Worm (Caenorhabditis elegans) whole organism, dauer: ENCODE results near the gene T02H6.9.

ENCODE experiments used
- unc-62 ChIP-seq: sonication (generic microtip); optimal IDR thresholded peaks from 2 replicates; lab custom pipeline; 2017; ENCODE audit warnings: missing biosample characterization, missing genetic modification reagents, missing genetic modification characterization

T02H6.9 gene

DNA sequence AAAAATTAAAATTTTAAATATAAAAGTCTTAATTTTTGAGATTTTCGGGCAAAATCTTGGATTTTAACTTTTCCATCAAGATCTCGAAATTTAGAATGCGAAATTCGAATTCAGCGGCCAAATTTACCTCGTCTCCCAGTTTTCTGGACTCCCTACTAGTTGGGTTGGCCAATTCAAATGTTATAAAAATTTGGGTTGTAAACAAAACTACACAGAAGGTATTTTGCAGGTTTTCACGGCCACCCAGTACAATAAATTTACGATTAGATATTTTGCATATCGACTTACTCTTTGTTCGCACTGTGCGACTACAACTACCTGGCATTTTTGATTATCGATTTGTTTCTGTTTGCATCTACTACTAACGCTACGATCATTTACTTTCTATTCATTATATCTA lies 6.1 kb downstream of the T02H6.9 start, which contains the start of gene T02H6.5:
TSS of gene T02H6.5 (plus strand) at position 301 of the 400 bp plus-strand sequence.
- no peak for TF ChIP-seq unc-62 (GFP tag; lab: Kevin White, UChicago)

DNA sequence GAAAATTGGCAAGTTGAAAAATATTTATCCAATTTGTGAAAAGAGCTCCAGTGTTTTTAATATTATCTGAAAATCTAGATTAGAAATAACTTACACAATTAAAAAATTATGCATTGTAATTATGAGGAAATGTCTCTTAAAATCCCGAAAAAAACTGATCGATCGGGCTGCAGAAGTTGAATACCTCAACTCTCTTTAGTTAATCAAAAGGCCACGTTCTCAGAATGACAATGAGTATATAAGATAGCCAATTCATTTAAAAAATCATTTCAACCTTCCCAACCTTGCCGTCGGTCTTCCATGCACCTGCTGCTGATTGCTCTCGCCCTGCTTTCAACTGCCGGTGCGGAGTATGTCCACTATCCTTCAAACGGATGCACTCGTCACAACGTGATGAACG lies 11.1 kb downstream of the T02H6.9 start, which contains the start of gene T02H6.4:
TSS of gene T02H6.4 (plus strand) at position 301 of the 400 bp plus-strand sequence.
- no peak for TF ChIP-seq unc-62 (GFP tag; lab: Kevin White, UChicago)

DNA sequence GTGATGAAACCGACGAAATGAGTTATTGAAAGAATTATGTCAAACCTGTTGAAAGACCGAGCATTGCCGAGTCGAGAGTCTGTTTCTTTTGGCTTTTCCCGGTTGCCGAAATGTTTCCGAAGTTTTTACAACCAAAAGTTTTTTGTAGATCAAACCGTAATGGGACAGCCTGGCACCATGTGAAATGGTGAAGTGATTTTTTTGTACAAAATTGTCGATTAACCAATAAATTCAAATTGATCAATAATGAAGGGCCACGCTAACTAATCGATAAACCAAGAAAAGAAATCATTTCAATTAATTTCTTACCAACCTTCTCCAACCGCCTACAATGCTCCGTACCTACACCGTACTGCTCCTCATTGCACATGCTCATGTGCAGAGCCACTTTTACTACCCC lies 12.9 kb downstream of the T02H6.9 start, which contains the start of gene T02H6.3:
TSS of gene T02H6.3 (plus strand) at position 301 of the 400 bp plus-strand sequence.
- TF ChIP-seq unc-62 (GFP tag; lab: Kevin White, UChicago), result no peak

DNA sequence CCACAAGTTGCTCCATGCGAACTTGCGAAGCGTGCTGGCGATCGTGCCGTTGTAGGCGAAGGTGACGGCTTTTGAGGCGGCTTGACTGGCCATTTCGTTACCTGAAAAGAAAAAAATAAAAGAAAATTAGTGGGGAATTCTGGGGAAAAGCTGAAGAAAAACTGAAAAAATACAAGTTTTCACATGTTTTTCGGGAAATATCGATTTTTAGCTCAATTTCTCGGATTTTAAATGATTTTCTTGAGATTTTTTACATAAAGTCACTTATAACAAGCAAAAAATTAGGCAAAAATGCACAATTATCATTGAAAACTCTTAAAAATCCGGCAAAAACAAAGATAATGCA lies 22.3 kb downstream of the T02H6.9 start, which contains the start of gene T02H6.11:
TSS of gene T02H6.11 (minus strand) at position 101 of the 346 bp plus-strand sequence.
- no peak for TF ChIP-seq unc-62 (GFP tag; lab: Kevin White, UChicago)

DNA sequence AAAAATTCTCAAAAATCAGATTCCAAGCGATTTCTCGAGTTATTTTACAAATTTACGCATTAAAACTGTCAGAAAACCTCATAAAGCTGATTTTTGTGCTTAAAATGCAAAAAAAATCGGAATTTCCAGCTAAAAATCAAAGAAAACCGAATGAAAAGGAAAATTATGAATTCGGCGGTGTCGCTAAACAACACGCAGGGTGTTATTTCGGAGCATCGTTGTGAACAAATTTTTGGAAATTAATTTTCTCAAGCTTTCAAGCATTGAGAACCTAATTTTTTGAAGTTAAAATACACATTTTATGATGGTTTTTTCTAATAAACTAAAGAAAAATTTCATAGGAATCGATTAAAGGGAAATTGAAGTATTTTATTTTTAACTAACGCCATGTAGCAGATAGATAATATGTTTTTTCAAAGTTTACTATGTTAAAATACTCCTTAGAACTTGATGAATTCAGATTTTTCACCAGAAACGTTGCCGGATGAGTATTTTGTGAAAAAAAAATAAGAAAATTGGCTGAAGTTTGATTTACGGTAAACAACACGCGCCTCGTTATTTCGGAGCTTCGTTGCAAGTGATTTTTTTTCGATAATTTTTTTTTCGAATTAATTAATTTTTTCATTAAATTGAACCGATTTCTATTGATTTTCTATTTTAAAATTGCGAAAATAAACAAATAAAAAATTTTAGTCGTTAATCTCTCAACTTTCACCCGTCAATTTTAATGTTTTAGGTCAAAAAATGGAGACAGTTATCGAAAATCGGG lies 22.9 kb downstream of the T02H6.9 start, which contains the start of gene thoc-1:
TSS of gene thoc-1 (plus strand) at position 737 of the 769 bp plus-strand sequence.
- TF ChIP-seq unc-62 (GFP tag; lab: Kevin White, UChicago), result no peak

ce11 chrII:709081-709480 lies 30.4 kb downstream of the T02H6.9 start, which contains the start of gene T02H6.1:
Gene T02H6.1 (plus strand): TSS chrII:709381.
- no peak for TF ChIP-seq unc-62 (GFP tag; lab: Kevin White, UChicago)

DNA sequence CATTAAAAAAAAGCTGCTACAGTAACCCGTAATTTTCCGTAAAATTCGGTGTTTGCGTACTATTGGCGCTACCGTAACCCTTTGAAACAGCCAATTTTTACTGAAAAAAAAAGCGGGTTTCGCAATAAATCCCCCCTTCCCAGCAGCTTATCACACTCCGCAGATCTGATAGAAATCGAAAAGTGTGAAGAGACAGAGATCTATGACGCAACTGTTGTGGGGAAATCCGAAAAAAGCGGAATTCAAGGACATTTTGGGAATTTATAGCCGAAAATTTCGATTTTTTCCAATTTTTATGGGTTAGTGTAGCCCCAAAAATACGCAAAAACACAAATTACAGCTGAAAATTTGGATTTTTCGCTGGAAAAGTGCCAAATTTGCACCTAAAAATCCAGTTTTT lies 43.2 kb downstream of the T02H6.9 start:
- TF ChIP-seq unc-62 (GFP tag; lab: Kevin White, UChicago), result no peak

- TF ChIP-seq unc-62 (GFP tag; lab: Kevin White, UChicago), result no peak
Observed at ce11 chrII:723488-723887, 44.8 kb downstream of the T02H6.9 start, which contains the start of gene rfip-2. Gene rfip-2 (plus strand): TSS chrII:723788.

ce11 chrII:724004-724403 lies 45.3 kb downstream of the T02H6.9 start:
- no peak for TF ChIP-seq unc-62 (GFP tag; lab: Kevin White, UChicago)
